Worm (Caenorhabditis elegans) whole organism, L1 larva: Measurements from ENCODE around the gene clc-4.

ENCODE experiments used
- alr-1 ChIP-seq: fragments of 200-800 bp; sonication (Bioruptor generic); optimal IDR thresholded peaks from 2 replicates; lab custom pipeline; 2018; ENCODE audit warnings: borderline replicate concordance, mild to moderate bottlenecking, missing genetic modification characterization, missing compliant biosample characterization
- blmp-1 ChIP-seq: fragments of 150-350 bp; optimal IDR thresholded peaks from 2 replicates; lab custom pipeline; 2014; ENCODE audit warnings: missing biosample characterization, missing genetic modification characterization
- ces-1 ChIP-seq: fragments of 150-350 bp; optimal IDR thresholded peaks from 2 replicates; lab custom pipeline; 2014; ENCODE audit warnings: missing biosample characterization, missing genetic modification reagents, missing genetic modification characterization
- efl-1 ChIP-seq, 4 experiments: fragments of 150-350 bp; optimal IDR thresholded peaks in 3 of 4; peaks in 1 of 4; 1 replicate in 1 of 4; 2 replicates in 3 of 4; lab custom pipeline; 2014; ENCODE audit warnings: missing biosample characterization in 2 of 4, missing genetic modification characterization in 2 of 4, missing genetic modification reagents in 2 of 4
- isw-1 ChIP-seq: fragments of 200-800 bp; sonication (Bioruptor generic); IDR thresholded peaks from 2 replicates; pipeline ENCODE4 v1.3.6; 2022; ENCODE audit warnings: missing genetic modification characterization, missing compliant biosample characterization
- nhr-20 ChIP-seq: sonication (generic microtip); optimal IDR thresholded peaks from 2 replicates; lab custom pipeline; 2016; ENCODE audit warnings: mild to moderate bottlenecking, missing genetic modification characterization, missing compliant biosample characterization

DNA sequence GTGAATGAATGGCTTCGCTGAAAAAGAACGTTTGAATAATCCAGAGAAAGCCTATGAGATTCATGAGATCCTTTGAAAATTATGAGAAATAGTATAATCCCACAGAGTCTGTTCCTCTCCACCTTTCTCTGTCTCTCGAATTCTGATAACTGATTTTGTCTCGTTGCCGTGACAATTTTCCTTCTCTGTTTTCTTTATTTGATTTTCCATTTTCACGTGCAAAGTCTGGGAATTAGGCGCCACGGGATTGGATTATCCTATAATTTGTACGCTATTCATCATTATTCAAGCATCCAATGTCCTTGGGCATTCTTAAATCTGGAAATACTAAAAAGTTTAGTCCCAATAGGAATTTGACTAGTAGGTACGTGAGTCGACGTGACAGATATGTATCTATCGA is 25.3 kb downstream of the clc-4 start:
- TF ChIP-seq nhr-20 (tag; lab: Kevin White, UChicago) (no peak), blmp-1 (no peak), isw-1 (GFP tag; lab: Robert Waterston, UW) (no peak), efl-1 (optimal IDR thresholded peaks at IDR 0.05; lab: Kevin White, UChicago) (no peak), efl-1 (GFP tag; optimal IDR thresholded peaks at IDR 0.05 in 1 of 2; lab: Kevin White, UChicago) (no peak), ces-1 (GFP tag; lab: Kevin White, UChicago) (no peak), alr-1 (tag; lab: Kevin White, UChicago) (no peak)
